Fruit fly (Drosophila melanogaster) whole organism, embryonic: Measurements from ENCODE around the gene CG14195.

Source experiments
- B-H1 ChIP-seq: fragments of 200-800 bp; sonication (Bioruptor generic); IDR thresholded peaks from 3 replicates; pipeline ENCODE4 v1.3.6; 2022; ENCODE audit warnings: missing biosample characterization, missing genetic modification characterization
- BEAF-32 ChIP-seq: fragments of 200-800 bp; sonication (Bioruptor generic); optimal IDR thresholded peaks from 3 replicates; lab custom pipeline; 2017; ENCODE audit warnings: missing biosample characterization, missing genetic modification characterization, mild to moderate bottlenecking, moderate library complexity, missing genetic modification reagents
- CG10209 ChIP-seq: fragments of 200-800 bp; sonication (Bioruptor generic); optimal IDR thresholded peaks from 3 replicates; lab custom pipeline; 2017; ENCODE audit warnings: missing biosample characterization, mild to moderate bottlenecking, missing genetic modification characterization, missing genetic modification reagents
- CG11085 ChIP-seq: fragments of 200-800 bp; sonication (Bioruptor generic); IDR thresholded peaks from 2 replicates; pipeline ENCODE4 v1.3.6; 2022; ENCODE audit warnings: missing biosample characterization, missing genetic modification characterization
- CG11093 ChIP-seq: fragments of 200-800 bp; sonication (Bioruptor generic); IDR thresholded peaks from 3 replicates; pipeline ENCODE4 v1.3.6; 2022; ENCODE audit warnings: missing biosample characterization, missing genetic modification characterization
- CG12104 ChIP-seq: fragments of 200-800 bp; sonication (Bioruptor generic); optimal IDR thresholded peaks from 3 replicates; lab custom pipeline; 2016; ENCODE audit warnings: missing biosample characterization, missing genetic modification characterization
- CG13123 ChIP-seq: fragments of 200-800 bp; sonication (Bioruptor generic); optimal IDR thresholded peaks from 2 replicates; lab custom pipeline; 2016; ENCODE audit warnings: missing biosample characterization, missing genetic modification characterization
- CG14014 ChIP-seq: fragments of 200-800 bp; sonication (Bioruptor generic); IDR thresholded peaks from 2 replicates; pipeline ENCODE4 v1.3.6; 2022; ENCODE audit warnings: missing biosample characterization, missing genetic modification characterization
- CG14050 ChIP-seq: fragments of 200-800 bp; sonication (Bioruptor generic); IDR thresholded peaks from 3 replicates; pipeline ENCODE4 v1.3.6; 2022; ENCODE audit warnings: missing biosample characterization, missing genetic modification characterization
- CG15073 ChIP-seq: fragments of 200-800 bp; sonication (Bioruptor generic); optimal IDR thresholded peaks from 2 replicates; lab custom pipeline; 2016; ENCODE audit warnings: missing biosample characterization, missing genetic modification characterization
- CG1647 ChIP-seq: fragments of 200-800 bp; sonication (Bioruptor generic); optimal IDR thresholded peaks from 3 replicates; lab custom pipeline; 2016; ENCODE audit warnings: missing biosample characterization, missing genetic modification characterization
- CG17359 ChIP-seq: fragments of 200-800 bp; sonication (Bioruptor generic); optimal IDR thresholded peaks from 3 replicates; lab custom pipeline; 2018; ENCODE audit warnings: missing biosample characterization, mild to moderate bottlenecking, missing genetic modification characterization, moderate library complexity
- CG2129 ChIP-seq: fragments of 200-800 bp; sonication (Bioruptor generic); IDR thresholded peaks from 2 replicates; pipeline ENCODE4 v1.3.6; 2022; ENCODE audit warnings: missing biosample characterization, missing genetic modification characterization; ENCODE audit not compliant: partially characterized antibody
- CG32532 ChIP-seq: fragments of 200-800 bp; sonication (Bioruptor generic); IDR thresholded peaks from 2 replicates; pipeline ENCODE4 v1.3.6; 2022; ENCODE audit warnings: missing biosample characterization, missing genetic modification characterization
- CG32772 ChIP-seq: fragments of 200-800 bp; sonication (Bioruptor generic); IDR thresholded peaks from 2 replicates; pipeline ENCODE4 v1.3.6; 2022; ENCODE audit warnings: missing biosample characterization, missing genetic modification characterization
- CG4424 ChIP-seq: fragments of 200-800 bp; sonication (Bioruptor generic); optimal IDR thresholded peaks from 3 replicates; lab custom pipeline; 2016; ENCODE audit warnings: missing biosample characterization, missing genetic modification characterization
- CG8290 ChIP-seq, 3 experiments: fragments of 200-800 bp; sonication (Bioruptor generic); optimal IDR thresholded peaks; 2 replicates each; lab custom pipeline; 2016 to 2019; ENCODE audit warnings: missing biosample characterization in 3 of 3, missing genetic modification characterization in 3 of 3, mild to moderate bottlenecking in 2 of 3, moderate library complexity in 1 of 3
- D19A ChIP-seq: fragments of 200-800 bp; optimal IDR thresholded peaks from 3 replicates; lab custom pipeline; 2019; ENCODE audit warnings: missing biosample characterization, mild to moderate bottlenecking, missing genetic modification characterization, moderate library complexity
- Drgx ChIP-seq: fragments of 200-800 bp; sonication (Bioruptor generic); IDR thresholded peaks from 2 replicates; pipeline ENCODE4 v1.3.6; 2022; ENCODE audit warnings: missing biosample characterization, missing genetic modification characterization
- E2f1 ChIP-seq: fragments of 200-800 bp; sonication (Bioruptor generic); IDR thresholded peaks from 2 replicates; pipeline ENCODE4 v1.3.6; 2022; ENCODE audit warnings: missing biosample characterization, missing genetic modification characterization
- GATAe ChIP-seq: fragments of 200-800 bp; sonication (Bioruptor generic); conservative IDR thresholded peaks from 2 replicates; pipeline ENCODE4 v1.3.6; 2022; ENCODE audit warnings: missing biosample characterization, missing genetic modification characterization
- HLH4C ChIP-seq: fragments of 200-800 bp; sonication (Bioruptor generic); IDR thresholded peaks from 3 replicates; pipeline ENCODE4 v1.3.6; 2022; ENCODE audit warnings: missing biosample characterization, missing genetic modification characterization; ENCODE audit not compliant: partially characterized antibody
- Hmx ChIP-seq: fragments of 200-800 bp; sonication (Bioruptor generic); optimal IDR thresholded peaks from 2 replicates; lab custom pipeline; 2016; ENCODE audit warnings: missing biosample characterization, missing genetic modification characterization
- Hr39 ChIP-seq: fragments of >200 bp; optimal IDR thresholded peaks from 2 replicates; lab custom pipeline; 2017
- Lhr ChIP-seq: fragments of 200-800 bp; sonication (Bioruptor generic); optimal IDR thresholded peaks from 3 replicates; lab custom pipeline; 2017; ENCODE audit warnings: mild to moderate bottlenecking, missing biosample characterization, missing genetic modification reagents, missing genetic modification characterization
- Lim3 ChIP-seq: fragments of 200-800 bp; sonication (Bioruptor generic); IDR thresholded peaks from 2 replicates; pipeline ENCODE4 v1.3.6; 2022; ENCODE audit warnings: missing biosample characterization, missing genetic modification characterization
- Med ChIP-seq: fragments of 200-800 bp; sonication (Bioruptor generic); peaks from one replicate; lab custom pipeline; 2016; ENCODE audit warnings: missing biosample characterization, missing genetic modification characterization, mild to moderate bottlenecking, inconsistent platforms, moderate library complexity
- NK7.1 ChIP-seq: fragments of 200-800 bp; sonication (Bioruptor generic); optimal IDR thresholded peaks from 3 replicates; lab custom pipeline; 2016; ENCODE audit warnings: missing biosample characterization, missing genetic modification characterization
- PHDP ChIP-seq: fragments of 200-800 bp; sonication (Bioruptor generic); optimal IDR thresholded peaks from 3 replicates; lab custom pipeline; 2018; ENCODE audit warnings: missing biosample characterization, mild to moderate bottlenecking, missing genetic modification characterization, moderate library complexity
- Ssrp ChIP-seq: fragments of 200-800 bp; sonication (Bioruptor generic); optimal IDR thresholded peaks from 2 replicates; lab custom pipeline; 2018; ENCODE audit warnings: missing biosample characterization, mild to moderate bottlenecking, missing genetic modification characterization, moderate library complexity
- ap ChIP-seq: fragments of 200-800 bp; sonication (Bioruptor generic); IDR thresholded peaks from 2 replicates; pipeline ENCODE4 v1.3.6; 2022; ENCODE audit warnings: missing biosample characterization, missing genetic modification characterization
- ase ChIP-seq: fragments of 200-800 bp; sonication (Bioruptor generic); IDR thresholded peaks from 3 replicates; pipeline ENCODE4 v1.3.6; 2022; ENCODE audit warnings: missing biosample characterization, missing genetic modification characterization
- ato ChIP-seq: fragments of 200-800 bp; sonication (Bioruptor generic); IDR thresholded peaks from 2 replicates; pipeline ENCODE4 v1.3.6; 2022; ENCODE audit warnings: missing biosample characterization, missing genetic modification characterization; ENCODE audit not compliant: partially characterized antibody
- btn ChIP-seq: fragments of 200-800 bp; sonication (Bioruptor generic); optimal IDR thresholded peaks from 2 replicates; lab custom pipeline; 2016; ENCODE audit warnings: missing biosample characterization, missing genetic modification characterization
- dysf ChIP-seq: fragments of 200-800 bp; sonication (Bioruptor generic); IDR thresholded peaks from 3 replicates; pipeline ENCODE4 v1.3.6; 2022; ENCODE audit warnings: missing biosample characterization, missing genetic modification characterization
- gfzf ChIP-seq: fragments of 200-800 bp; sonication (Bioruptor generic); optimal IDR thresholded peaks from 2 replicates; lab custom pipeline; 2016; ENCODE audit warnings: missing biosample characterization, mild to moderate bottlenecking, missing genetic modification characterization, moderate library complexity
- hb ChIP-seq: fragments of 200-800 bp; sonication (Bioruptor generic); IDR thresholded peaks from 3 replicates; pipeline ENCODE4 v1.3.6; 2022; ENCODE audit warnings: missing biosample characterization, missing genetic modification characterization; ENCODE audit not compliant: partially characterized antibody
- her ChIP-seq: fragments of 200-800 bp; sonication (Bioruptor generic); optimal IDR thresholded peaks from 2 replicates; lab custom pipeline; 2016; ENCODE audit warnings: missing biosample characterization, missing genetic modification characterization
- klu ChIP-seq: fragments of 200-800 bp; sonication (Bioruptor generic); IDR thresholded peaks from 2 replicates; pipeline ENCODE4 v1.3.6; 2022; ENCODE audit warnings: missing biosample characterization, missing genetic modification characterization
- lbe ChIP-seq: fragments of 200-800 bp; sonication (Bioruptor generic); optimal IDR thresholded peaks from 2 replicates; lab custom pipeline; 2016; ENCODE audit warnings: missing biosample characterization, mild to moderate bottlenecking, missing genetic modification characterization
- lilli ChIP-seq: fragments of 200-800 bp; sonication (Bioruptor generic); optimal IDR thresholded peaks from 3 replicates; lab custom pipeline; 2016; ENCODE audit warnings: missing biosample characterization, missing genetic modification characterization
- oc ChIP-seq: fragments of 200-800 bp; sonication (Bioruptor generic); optimal IDR thresholded peaks from 2 replicates; lab custom pipeline; 2018; ENCODE audit warnings: missing biosample characterization, mild to moderate bottlenecking, missing genetic modification characterization, moderate library complexity
- org-1 ChIP-seq: fragments of 200-800 bp; sonication (Bioruptor generic); optimal IDR thresholded peaks from 2 replicates; lab custom pipeline; 2017; ENCODE audit warnings: missing biosample characterization, missing genetic modification characterization
- pan ChIP-seq, 4 experiments: fragments of >200 bp in 3 of 4; fragments of 200-800 bp in 1 of 4; sonication (Bioruptor generic) in 1 of 4; optimal IDR thresholded peaks in 3 of 4; IDR thresholded peaks in 1 of 4; 2 replicates each; pipeline versions ENCODE4 v1.3.6 to Lab custom; 2017 to 2022; ENCODE audit warnings: missing biosample characterization in 2 of 4, missing genetic modification characterization in 2 of 4, mixed read lengths in 1 of 4
- repo ChIP-seq: fragments of 200-800 bp; sonication (Bioruptor generic); optimal IDR thresholded peaks from 2 replicates; lab custom pipeline; 2016; ENCODE audit warnings: missing biosample characterization, missing genetic modification characterization
- seq ChIP-seq: fragments of 200-800 bp; sonication (Bioruptor generic); IDR thresholded peaks from 2 replicates; pipeline ENCODE4 v1.3.6; 2022; ENCODE audit warnings: missing biosample characterization, missing genetic modification characterization
- slbo ChIP-seq: fragments of 200-800 bp; sonication (Bioruptor generic); IDR thresholded peaks from 2 replicates; pipeline ENCODE4 v1.3.6; 2022; ENCODE audit warnings: missing biosample characterization, missing genetic modification characterization
- ssp ChIP-seq: fragments of 200-800 bp; sonication (Bioruptor generic); IDR thresholded peaks from 2 replicates; pipeline ENCODE4 v1.3.6; 2022; ENCODE audit warnings: missing biosample characterization, missing genetic modification characterization
- trem ChIP-seq: fragments of 200-800 bp; optimal IDR thresholded peaks from 3 replicates; lab custom pipeline; 2019; ENCODE audit warnings: missing biosample characterization, mild to moderate bottlenecking, missing genetic modification characterization, moderate library complexity
- z ChIP-seq: fragments of 200-800 bp; sonication (Bioruptor generic); IDR thresholded peaks from 3 replicates; pipeline ENCODE4 v1.3.6; 2022; ENCODE audit warnings: missing biosample characterization, missing genetic modification characterization

The CG14195 gene

DNA sequence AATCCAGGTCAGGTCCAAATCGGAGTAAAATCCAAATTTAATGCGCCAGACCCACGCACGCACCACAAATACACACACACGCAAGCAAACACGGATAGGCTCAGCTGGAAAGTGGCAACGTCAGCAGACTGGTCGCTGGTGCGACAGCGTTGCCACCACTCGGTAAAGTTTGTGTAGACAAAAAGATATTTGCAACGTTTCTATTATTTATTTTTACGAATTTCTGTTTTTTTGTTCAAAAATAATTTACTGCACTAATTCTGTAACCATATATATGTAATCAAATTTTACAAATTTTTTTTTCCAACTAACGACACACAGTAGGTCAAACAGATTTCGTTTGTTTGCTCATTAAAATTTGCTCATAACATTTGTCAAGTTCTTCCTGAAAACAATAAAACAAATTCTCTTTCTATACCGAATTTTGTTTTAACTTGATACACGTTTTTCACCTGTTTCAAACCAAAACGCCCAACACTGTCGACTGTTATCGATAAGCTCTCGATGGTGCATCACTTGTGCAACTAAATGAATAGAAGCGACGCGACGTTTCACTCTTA is 32.1 kb downstream of the CG14195 start, which contains the start of the genes CG7556 and CG7453 (continued):
- peak; percentile 24; the same call in 1 of the 3 replicates for TF ChIP-seq ase (GFP tag; lab: Robert Waterston, UW)
- no peak for TF ChIP-seq CG2129
- peak; percentile 27; the same call in 1 of the 3 replicates for TF ChIP-seq B-H1
- peak; percentile 55 for TF ChIP-seq repo (GFP tag; lab: Kevin White, UChicago)
- TF ChIP-seq Med = peak; percentile 90
- peak; percentile 87 for TF ChIP-seq lilli (GFP tag; lab: Kevin White, UChicago)
- peak; percentile 61 for TF ChIP-seq CG12104 (GFP tag; lab: Kevin White, UChicago)
- TF ChIP-seq ssp (GFP tag; lab: Robert Waterston, UW) = peak; percentile 46
- no peak for TF ChIP-seq seq (GFP tag; lab: Robert Waterston, UW)
- peak; percentile 57 for TF ChIP-seq CG17359 (tag; lab: Kevin White, UChicago)
- TF ChIP-seq CG32532 (GFP tag; lab: Robert Waterston, UW) = peak; percentile 65
- TF ChIP-seq NK7.1 (GFP tag; lab: Kevin White, UChicago) = peak; percentile 50
- no peak for TF ChIP-seq GATAe (GFP tag; lab: Robert Waterston, UW)
- peak; percentile 79 for TF ChIP-seq CG4424 (GFP tag; lab: Kevin White, UChicago)
- peak; percentile 52 for TF ChIP-seq CG8290 (GFP tag; optimal IDR thresholded peaks at IDR 0.05; lab: Kevin White, UChicago)
- TF ChIP-seq CG8290 (tag; optimal IDR thresholded peaks at IDR 0.05; lab: Kevin White, UChicago) = peak in 1 of 2 experiments; percentile 27
- TF ChIP-seq Lim3 (GFP tag; lab: Robert Waterston, UW) = no peak
- peak; percentile 65 for TF ChIP-seq CG10209 (GFP tag; lab: Kevin White, UChicago)
- TF ChIP-seq CG14014 (GFP tag; lab: Robert Waterston, UW) = peak; percentile 41; the same call in 1 of the 2 replicates
- peak; percentile 14 for TF ChIP-seq CG13123 (GFP tag; lab: Kevin White, UChicago)
- peak; percentile 39 for TF ChIP-seq Hmx (GFP tag; lab: Kevin White, UChicago)
- peak; percentile 47; the same call in 1 of the 2 replicates for TF ChIP-seq CG32772
- TF ChIP-seq Drgx (GFP tag; lab: Robert Waterston, UW) = peak; percentile 32; the same call in 1 of the 2 replicates
- no peak for TF ChIP-seq ato (GFP tag; lab: Robert Waterston, UW)
- TF ChIP-seq CG11085 = peak; percentile 17; the same call in 1 of the 2 replicates
- TF ChIP-seq CG14050 (GFP tag; lab: Robert Waterston, UW) = no peak; the same call in 2 of the 3 replicates
- TF ChIP-seq CG15073 = no peak
- TF ChIP-seq oc = no peak
- TF ChIP-seq D19A (tag; lab: Kevin White, UChicago) = peak; percentile 63
- no peak for TF ChIP-seq btn (GFP tag; lab: Kevin White, UChicago)
- no peak for TF ChIP-seq z (GFP tag; lab: Robert Waterston, UW)
- peak; percentile 59 for TF ChIP-seq ap (GFP tag; lab: Robert Waterston, UW)
- TF ChIP-seq PHDP (tag; lab: Kevin White, UChicago) = peak; percentile 70
- TF ChIP-seq slbo (GFP tag; lab: Robert Waterston, UW) = peak; percentile 80
- TF ChIP-seq her = peak; percentile 40
- peak; percentile 56 for TF ChIP-seq BEAF-32
- TF ChIP-seq gfzf (GFP tag; lab: Kevin White, UChicago) = peak; percentile 12
- no peak for TF ChIP-seq CG11093
- no peak for TF ChIP-seq HLH4C
- TF ChIP-seq CG1647 (GFP tag; lab: Kevin White, UChicago) = peak; percentile 48
- no peak for TF ChIP-seq pan (optimal IDR thresholded peaks at IDR 0.05; lab: Kevin White, UChicago)
- peak in 1 of 2 experiments; percentile 35 for TF ChIP-seq pan (GFP tag; optimal IDR thresholded peaks at IDR 0.05 in 1 of 2, IDR thresholded peaks at IDR 0.05 in 1 of 2)
- TF ChIP-seq trem (tag; lab: Kevin White, UChicago) = peak; percentile 65
- peak; percentile 70 for TF ChIP-seq Ssrp (tag; lab: Kevin White, UChicago)
- TF ChIP-seq Hr39 (lab: Kevin White, UChicago) = no peak
- TF ChIP-seq E2f1 (GFP tag; lab: Robert Waterston, UW) = peak; percentile 51; the same call in 1 of the 2 replicates
- peak; percentile 31 for TF ChIP-seq lbe (GFP tag; lab: Kevin White, UChicago)
- peak; percentile 22 for TF ChIP-seq org-1 (GFP tag; lab: Kevin White, UChicago)
- TF ChIP-seq Lhr (GFP tag; lab: Kevin White, UChicago) = peak; percentile 35
- no peak for TF ChIP-seq hb (GFP tag; lab: Robert Waterston, UW)
- no peak; the same call in 1 of the 2 replicates for TF ChIP-seq klu
- TF ChIP-seq dysf (GFP tag; lab: Robert Waterston, UW) = peak; percentile 76
